Fruit fly (Drosophila melanogaster): ENCODE measurements around the gene CG13887.

CG13887 gene

DNA sequence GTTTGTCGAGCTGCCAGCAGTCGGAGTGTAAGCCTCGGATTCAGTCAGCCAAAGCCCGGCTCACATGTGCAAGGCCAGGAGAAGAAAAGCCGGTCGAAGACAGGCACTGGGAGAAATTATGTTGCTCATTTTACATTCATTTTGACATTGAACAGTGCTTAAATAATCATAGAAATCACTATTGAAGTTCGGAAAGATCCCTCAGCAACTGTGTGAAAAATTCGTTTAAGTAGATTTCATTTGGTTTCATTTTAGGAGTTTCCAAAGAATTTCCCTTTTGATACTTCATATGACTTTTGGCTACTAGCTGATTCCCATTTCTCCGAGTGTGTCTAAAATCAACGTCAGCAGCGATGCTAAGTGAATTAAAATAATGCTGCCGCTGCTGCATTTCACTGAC is 13.2 kb upstream of the CG13887 start (continued):
- peak; percentile 29 for TF ChIP-seq Sox15 (GFP tag; optimal IDR thresholded peaks at IDR 0.05)
- peak; percentile 75 for TF ChIP-seq Gug (GFP tag; IDR thresholded peaks at IDR 0.05)
- peak; percentile 16 for TF ChIP-seq CG7368 (GFP tag; optimal IDR thresholded peaks at IDR 0.05)
- peak; percentile 69 for TF ChIP-seq topi (GFP tag; optimal IDR thresholded peaks at IDR 0.05)
- TF ChIP-seq vri (GFP tag; optimal IDR thresholded peaks at IDR 0.05) = peak; percentile 55
- TF ChIP-seq CG9139 (GFP tag; optimal IDR thresholded peaks at IDR 0.05) = no peak
- peak; percentile 31 to 79 for TF ChIP-seq salr (GFP tag; optimal IDR thresholded peaks at IDR 0.05)
- TF ChIP-seq Smox (GFP tag; optimal IDR thresholded peaks at IDR 0.05) = no peak
- TF ChIP-seq Hr4 (GFP tag; optimal IDR thresholded peaks at IDR 0.05) = peak; percentile 93
- peak; percentile 91 for TF ChIP-seq CG32006 (GFP tag; optimal IDR thresholded peaks at IDR 0.05)
- TF ChIP-seq CG4318 (GFP tag; optimal IDR thresholded peaks at IDR 0.05) = peak; percentile 77
- peak; percentile 74 for TF ChIP-seq acj6 (GFP tag; optimal IDR thresholded peaks at IDR 0.05)
- TF ChIP-seq dsx (GFP tag; optimal IDR thresholded peaks at IDR 0.05; ENCODE audit: poor library complexity, severe bottlenecking) = peak; percentile 65
- peak; percentile 26 for TF ChIP-seq CG6854 (GFP tag; optimal IDR thresholded peaks at IDR 0.05)
- no peak for TF ChIP-seq CG1621 (tag; optimal IDR thresholded peaks at IDR 0.05)
- TF ChIP-seq CG31627 (GFP tag; optimal IDR thresholded peaks at IDR 0.05) = peak; percentile 74
- TF ChIP-seq pdm3 (GFP tag; optimal IDR thresholded peaks at IDR 0.05) = no peak
- peak; percentile 89 for TF ChIP-seq CG8119 (GFP tag; IDR thresholded peaks at IDR 0.05)
- peak; percentile 30 for TF ChIP-seq Ets21C (GFP tag; optimal IDR thresholded peaks at IDR 0.05)
- peak; percentile 10 for TF ChIP-seq CG11902 (GFP tag; optimal IDR thresholded peaks at IDR 0.05)
- TF ChIP-seq dac (GFP tag; optimal IDR thresholded peaks at IDR 0.05) = peak; percentile 77
- peak; percentile 82 for TF ChIP-seq OdsH (GFP tag; optimal IDR thresholded peaks at IDR 0.05)
- TF ChIP-seq CG16779 (tag; optimal IDR thresholded peaks at IDR 0.05) = no peak
- peak; percentile 12 for TF ChIP-seq CG10669 (GFP tag; optimal IDR thresholded peaks at IDR 0.05)
- TF ChIP-seq CG34406 (GFP tag; optimal IDR thresholded peaks at IDR 0.05) = peak; percentile 60
- peak; percentile 81 for TF ChIP-seq CG6163 (GFP tag; IDR thresholded peaks at IDR 0.05)

DNA sequence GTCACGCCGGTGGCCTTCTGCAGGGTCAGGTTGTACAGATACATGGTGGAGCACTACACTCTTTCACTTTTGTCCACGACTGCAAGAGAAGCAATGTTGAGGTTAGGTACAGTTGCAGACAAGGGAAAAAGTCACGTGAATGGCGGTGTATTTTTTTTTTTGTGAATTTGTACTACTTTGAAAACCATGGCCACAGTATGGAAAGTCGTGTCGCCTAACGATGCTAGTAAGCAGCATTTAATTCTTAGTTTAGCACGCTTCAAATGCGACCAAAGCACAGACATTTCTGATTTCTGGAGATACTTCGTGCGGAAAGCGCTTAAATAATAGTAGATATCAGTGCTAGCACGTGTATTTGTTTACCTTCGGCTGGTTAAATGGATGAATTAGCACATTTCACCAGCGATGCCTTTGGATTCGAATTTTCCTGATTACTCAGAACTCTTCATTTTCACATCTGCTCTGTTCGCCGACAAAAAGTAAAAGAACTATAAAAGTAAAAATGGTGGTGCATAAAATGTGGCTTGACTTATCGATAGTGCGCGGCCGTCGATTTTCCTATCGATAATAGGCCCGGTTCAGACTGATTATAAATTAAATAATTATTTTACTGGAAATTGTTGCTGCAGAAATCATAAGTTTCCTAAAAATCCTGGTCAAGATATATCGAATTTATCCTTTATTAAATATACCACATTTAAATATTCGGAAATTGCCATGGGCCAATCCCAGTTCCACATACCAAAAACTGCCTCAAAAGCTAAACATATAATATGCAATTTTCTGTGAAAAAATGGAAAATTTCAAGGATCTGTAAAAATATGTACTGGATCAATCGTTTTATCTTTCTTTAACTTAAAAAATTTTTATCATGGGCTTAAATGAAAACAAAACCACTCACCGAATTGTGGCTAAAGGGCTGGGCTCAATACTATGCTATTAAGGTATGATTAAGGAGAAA is 4.5 kb upstream of the CG13887 start, which contains the start of gene Sf3b3:
TSS of gene Sf3b3 (minus strand) at position 489 of the 961 bp plus-strand sequence.
- peak; percentile 27 for TF ChIP-seq cyc (GFP tag; optimal IDR thresholded peaks at IDR 0.05)
- TF ChIP-seq CG6276 (GFP tag; optimal IDR thresholded peaks at IDR 0.05) = no peak
- TF ChIP-seq CG4318 (GFP tag; optimal IDR thresholded peaks at IDR 0.05) = no peak
- peak; percentile 10 for TF ChIP-seq CG10631 (GFP tag; optimal IDR thresholded peaks at IDR 0.05)
- peak; percentile 1 for TF ChIP-seq fd85E (GFP tag; optimal IDR thresholded peaks at IDR 0.05)
- TF ChIP-seq ss (GFP tag; optimal IDR thresholded peaks at IDR 0.05) = peak; percentile 14 to 38
- TF ChIP-seq Ets96B (tag; optimal IDR thresholded peaks at IDR 0.05) = peak; percentile 11
- peak; percentile 51; the same call in 1 of the 3 replicates for TF ChIP-seq CG6163 (GFP tag; IDR thresholded peaks at IDR 0.05)
- peak; percentile 78 for TF ChIP-seq Eip78C (GFP tag)
- peak; percentile 9 for TF ChIP-seq topi (GFP tag; optimal IDR thresholded peaks at IDR 0.05)
- TF ChIP-seq fkh (GFP tag; optimal IDR thresholded peaks at IDR 0.05) = no peak
- TF ChIP-seq dsx (GFP tag; optimal IDR thresholded peaks at IDR 0.05; ENCODE audit: poor library complexity, severe bottlenecking) = peak; percentile 40
- TF ChIP-seq CG8319 (GFP tag; optimal IDR thresholded peaks at IDR 0.05) = peak; percentile 17
- TF ChIP-seq CG11902 (GFP tag; optimal IDR thresholded peaks at IDR 0.05) = peak; percentile 3
- 0 out of 2 replicates have a peak, but pooled peaks have one; percentile 18 for TF ChIP-seq Gug (GFP tag; IDR thresholded peaks at IDR 0.05)
- TF ChIP-seq CG6854 (GFP tag; optimal IDR thresholded peaks at IDR 0.05) = peak; percentile 80

DNA sequence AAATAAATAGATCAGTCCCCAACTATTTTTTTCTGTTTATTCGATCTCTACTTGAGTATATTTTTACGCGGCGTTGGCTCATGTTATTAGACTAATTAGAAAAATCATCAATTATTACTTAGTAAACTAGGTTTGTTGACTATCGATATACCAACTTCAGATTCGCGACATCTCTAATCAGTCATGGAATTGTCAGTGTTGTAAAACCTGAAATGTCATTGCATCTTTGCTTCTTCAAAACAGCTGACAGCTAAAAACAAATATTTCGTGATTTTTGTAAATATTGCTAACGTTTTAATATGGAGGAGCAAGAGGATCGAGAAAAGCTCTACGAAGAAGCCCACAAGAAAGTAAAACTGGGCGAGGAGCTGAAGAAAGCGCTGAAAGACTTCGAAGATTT is 3.8 kb upstream of the CG13887 start, which contains the start of gene CG42553:
TSS of gene CG42553 (plus strand) at position 216 of the 400 bp plus-strand sequence.
- no peak for TF ChIP-seq Ets21C (GFP tag; optimal IDR thresholded peaks at IDR 0.05)
- peak; percentile 66 for TF ChIP-seq fkh (GFP tag; optimal IDR thresholded peaks at IDR 0.05)
